Worm (Caenorhabditis elegans) whole organism, early embryonic: Measurements from ENCODE around the gene T17A3.12.
"Not testable (repeated sequence)": the region's sequence is repeated elsewhere in the genome, so short reads cannot be mapped to it uniquely, and the experiment has no call there.

ENCODE experiments used
- B0310.2 ChIP-seq: sonication (generic microtip); optimal IDR thresholded peaks from 2 replicates; lab custom pipeline; 2016; ENCODE audit warnings: mild to moderate bottlenecking, missing genetic modification characterization, missing compliant biosample characterization
- F13C5.2 ChIP-seq: sonication (generic microtip); optimal IDR thresholded peaks from 2 replicates; lab custom pipeline; 2017; ENCODE audit warnings: mild to moderate bottlenecking, missing genetic modification characterization, inconsistent platforms, missing compliant biosample characterization
- aly-1 ChIP-seq: sonication (generic microtip); optimal IDR thresholded peaks from 2 replicates; lab custom pipeline; 2016; ENCODE audit warnings: missing genetic modification characterization, missing compliant biosample characterization
- ama-1 ChIP-seq: fragments of 150-350 bp; optimal IDR thresholded peaks from 2 replicates; lab custom pipeline; 2014
- ceh-13 ChIP-seq: fragments of 200-800 bp; sonication (Bioruptor generic); optimal IDR thresholded peaks from 2 replicates; lab custom pipeline; 2018; ENCODE audit warnings: mild to moderate bottlenecking, missing genetic modification characterization, missing compliant biosample characterization
- ceh-36 ChIP-seq: sonication (generic microtip); optimal IDR thresholded peaks from 2 replicates; lab custom pipeline; 2016; ENCODE audit warnings: missing genetic modification characterization, inconsistent platforms, missing compliant biosample characterization
- ets-7 ChIP-seq: sonication (generic microtip); optimal IDR thresholded peaks from 2 replicates; lab custom pipeline; 2016; ENCODE audit warnings: missing genotype, missing genetic modification characterization, missing compliant biosample characterization
- flt-1 ChIP-seq: fragments of 200-800 bp; sonication (Bioruptor generic); IDR thresholded peaks from 2 replicates; pipeline ENCODE4 v1.3.6; 2022; ENCODE audit warnings: missing genetic modification characterization, missing compliant biosample characterization
- hmbx-1 ChIP-seq: sonication (generic microtip); optimal IDR thresholded peaks from 2 replicates; lab custom pipeline; 2016; ENCODE audit warnings: mild to moderate bottlenecking, missing genetic modification characterization, missing compliant biosample characterization
- hmg-4 ChIP-seq: fragments of 200-800 bp; sonication (Bioruptor generic); optimal IDR thresholded peaks from 2 replicates; lab custom pipeline; 2018; ENCODE audit warnings: mild to moderate bottlenecking, missing genetic modification characterization, missing compliant biosample characterization
- hnd-1 ChIP-seq: sonication (generic microtip); optimal IDR thresholded peaks from 2 replicates; lab custom pipeline; 2016; ENCODE audit warnings: missing genetic modification characterization, missing compliant biosample characterization
- pes-1 ChIP-seq: fragments of 200-800 bp; sonication (Bioruptor generic); IDR thresholded peaks from 2 replicates; pipeline ENCODE4 v1.3.6; 2022; ENCODE audit warnings: missing genetic modification reagents, missing genetic modification characterization, missing compliant biosample characterization
- scrt-1 ChIP-seq: fragments of 200-800 bp; sonication (Bioruptor generic); IDR thresholded peaks from 2 replicates; pipeline ENCODE4 v1.3.6; 2022; ENCODE audit warnings: missing genetic modification characterization, missing compliant biosample characterization
- sea-1 ChIP-seq: fragments of 200-800 bp; sonication (Bioruptor generic); conservative IDR thresholded peaks from 2 replicates; pipeline ENCODE4 v1.3.6; 2022; ENCODE audit warnings: missing genetic modification characterization, missing compliant biosample characterization
- tbx-11 ChIP-seq: fragments of 200-800 bp; sonication (Bioruptor generic); IDR thresholded peaks from 2 replicates; pipeline ENCODE4 v1.3.6; 2022; ENCODE audit warnings: missing genetic modification characterization, missing compliant biosample characterization
- tbx-37 ChIP-seq: fragments of 200-800 bp; sonication (Bioruptor generic); conservative IDR thresholded peaks from 2 replicates; pipeline ENCODE4 v1.3.6; 2022; ENCODE audit warnings: missing genetic modification reagents, missing genetic modification characterization, missing compliant biosample characterization
- tra-4 ChIP-seq: sonication (generic microtip); optimal IDR thresholded peaks from 2 replicates; lab custom pipeline; 2017; ENCODE audit warnings: missing genetic modification characterization, missing compliant biosample characterization

The T17A3.12 gene

ce11 chrIII:121983-122449, 23.0 kb downstream of the T17A3.12 start, which contains the start of gene C29F9.12:
Gene C29F9.12, minus strand, starts transcription at chrIII:122033.
- TF ChIP-seq ets-7; tbx-37 (GFP tag; lab: Robert Waterston, UW); F13C5.2 (tag; lab: Kevin White, UChicago): not testable (repeated sequence)

- TF ChIP-seq hmbx-1 (tag; lab: Kevin White, UChicago) (no peak), aly-1 (tag; lab: Kevin White, UChicago) (no peak), ama-1 (lab: Kevin White, UChicago) (no peak)
Observed at ce11 chrIII:120199-120598, 24.8 kb downstream of the T17A3.12 start, which contains the start of gene pals-24. Gene pals-24, plus strand, starts transcription at chrIII:120435.

- TF ChIP-seq sea-1 (GFP tag; lab: Robert Waterston, UW) (no peak), ceh-13 (GFP tag; lab: Kevin White, UChicago) (no peak), hmg-4 (GFP tag; lab: Kevin White, UChicago) (no peak), ets-7 (no peak), F13C5.2 (tag; lab: Kevin White, UChicago) (no peak), tbx-37 (GFP tag; lab: Robert Waterston, UW) (no peak), aly-1 (tag; lab: Kevin White, UChicago) (no peak), ceh-36 (peak; percentile 45), tra-4 (tag; lab: Kevin White, UChicago) (no peak)
Observed at ce11 chrIII:117857-118256, 27.1 kb downstream of the T17A3.12 start.

- no peak for TF ChIP-seq tra-4 (tag; lab: Kevin White, UChicago)
- TF ChIP-seq hmbx-1 (tag; lab: Kevin White, UChicago): no peak
- TF ChIP-seq F13C5.2 (tag; lab: Kevin White, UChicago): no peak
- TF ChIP-seq hmg-4 (GFP tag; lab: Kevin White, UChicago): no peak
- TF ChIP-seq ceh-13 (GFP tag; lab: Kevin White, UChicago): no peak
- no peak for TF ChIP-seq ama-1 (lab: Kevin White, UChicago)
- TF ChIP-seq B0310.2 (tag; lab: Kevin White, UChicago): no peak
- no peak for TF ChIP-seq hnd-1 (tag; lab: Kevin White, UChicago)
- TF ChIP-seq pes-1 (GFP tag; lab: Robert Waterston, UW): no peak
Observed at ce11 chrIII:117210-117609, 27.8 kb downstream of the T17A3.12 start, which contains the start of gene C29F9.5. Gene C29F9.5, plus strand, starts transcription at chrIII:117510.

ce11 chrIII:114603-115002, 30.4 kb downstream of the T17A3.12 start, which contains the start of gene C29F9.6:
Gene C29F9.6, plus strand, starts transcription at chrIII:114903.
- TF ChIP-seq hmbx-1 (tag; lab: Kevin White, UChicago): no peak
- no peak for TF ChIP-seq hmg-4 (GFP tag; lab: Kevin White, UChicago)
- TF ChIP-seq ama-1 (lab: Kevin White, UChicago): no peak
- no peak for TF ChIP-seq flt-1 (GFP tag; lab: Robert Waterston, UW)
- no peak for TF ChIP-seq pes-1 (GFP tag; lab: Robert Waterston, UW)
- TF ChIP-seq tra-4 (tag; lab: Kevin White, UChicago): no peak
- no peak for TF ChIP-seq ceh-36
- TF ChIP-seq ceh-13 (GFP tag; lab: Kevin White, UChicago): no peak
- no peak for TF ChIP-seq tbx-11 (GFP tag; lab: Robert Waterston, UW)
- no peak for TF ChIP-seq ets-7
- no peak for TF ChIP-seq scrt-1 (GFP tag; lab: Robert Waterston, UW)
- no peak for TF ChIP-seq hnd-1 (tag; lab: Kevin White, UChicago)
- TF ChIP-seq sea-1 (GFP tag; lab: Robert Waterston, UW): no peak

- not testable (repeated sequence) for TF ChIP-seq pes-1 (GFP tag; lab: Robert Waterston, UW); ets-7; ama-1 (lab: Kevin White, UChicago)
Observed at ce11 chrIII:98822-99221, 46.2 kb downstream of the T17A3.12 start, which contains the start of gene C29F9.9. Gene C29F9.9, minus strand, starts transcription at chrIII:98922.

ce11 chrIII:97018-97417, 48.0 kb downstream of the T17A3.12 start, which contains the start of gene C29F9.8:
Gene C29F9.8, minus strand, starts transcription at chrIII:97118.
- TF ChIP-seq hnd-1 (tag; lab: Kevin White, UChicago); tbx-11 (GFP tag; lab: Robert Waterston, UW); ceh-13 (GFP tag; lab: Kevin White, UChicago): not testable (repeated sequence)

- TF ChIP-seq ets-7 (no peak), B0310.2 (tag; lab: Kevin White, UChicago) (no peak), F13C5.2 (tag; lab: Kevin White, UChicago) (no peak), scrt-1 (GFP tag; lab: Robert Waterston, UW) (no peak), aly-1 (tag; lab: Kevin White, UChicago) (no peak), sea-1 (GFP tag; lab: Robert Waterston, UW) (no peak), hmbx-1 (tag; lab: Kevin White, UChicago) (no peak), pes-1 (GFP tag; lab: Robert Waterston, UW) (no peak), ceh-36 (no peak), tbx-11 (GFP tag; lab: Robert Waterston, UW) (no peak), hnd-1 (tag; lab: Kevin White, UChicago) (no peak), hmg-4 (GFP tag; lab: Kevin White, UChicago) (no peak)
Observed at ce11 chrIII:96196-96595, 48.8 kb downstream of the T17A3.12 start.
